Worm (Caenorhabditis elegans) whole organism, L2 larva: ENCODE data around the gene C25E10.16.
A peak's percentile ranks its signal among the peaks of the same experiment; 100 is the strongest.

Experiments used
- ama-1 ChIP-seq: fragments of 150-350 bp; optimal IDR thresholded peaks from 2 replicates; lab custom pipeline; 2018; ENCODE audit warnings: inconsistent platforms
- blmp-1 ChIP-seq: sonication (generic microtip); optimal IDR thresholded peaks from 2 replicates; lab custom pipeline; 2017; ENCODE audit warnings: missing genetic modification characterization, mild to moderate bottlenecking, missing compliant biosample characterization, antibody characterized with exemption, moderate library complexity; ENCODE audit not compliant: insufficient read depth
- elt-3 ChIP-seq: sonication (generic microtip); optimal IDR thresholded peaks from 2 replicates; lab custom pipeline; 2017; ENCODE audit warnings: missing biosample characterization, missing genetic modification characterization
- lin-11 ChIP-seq: fragments of 150-350 bp; sonication (generic microtip); optimal IDR thresholded peaks from 2 replicates; lab custom pipeline; 2014; ENCODE audit warnings: missing biosample characterization, missing genetic modification characterization, inconsistent platforms, mixed read lengths
- lin-13 ChIP-seq: fragments of 150-350 bp; optimal IDR thresholded peaks from 2 replicates; lab custom pipeline; 2014; ENCODE audit warnings: missing biosample characterization, missing genetic modification reagents, missing genetic modification characterization
- lsy-2 ChIP-seq, 2 experiments: fragments of 150-350 bp in 1 of 2; sonication (generic microtip) in 1 of 2; optimal IDR thresholded peaks; 2 replicates each; lab custom pipeline; 2014 to 2017; ENCODE audit warnings: missing biosample characterization in 2 of 2, missing genetic modification characterization in 2 of 2
- nhr-11 ChIP-seq: fragments of 150-350 bp; optimal IDR thresholded peaks from 2 replicates; lab custom pipeline; 2014; ENCODE audit warnings: missing biosample characterization, missing genetic modification characterization
- nhr-237 ChIP-seq: fragments of 150-350 bp; optimal IDR thresholded peaks from 2 replicates; lab custom pipeline; 2014; ENCODE audit warnings: missing biosample characterization, missing genetic modification characterization
- sma-9 ChIP-seq, 2 experiments: fragments of 150-350 bp in 1 of 2; sonication (generic microtip) in 1 of 2; optimal IDR thresholded peaks; 2 replicates each; lab custom pipeline; 2014 to 2016; ENCODE audit warnings: missing genetic modification characterization in 2 of 2, mild to moderate bottlenecking in 1 of 2, missing biosample characterization in 1 of 2, missing compliant biosample characterization in 1 of 2, missing genetic modification reagents in 1 of 2, moderate library complexity in 1 of 2
- ztf-11 ChIP-seq: sonication (generic microtip); optimal IDR thresholded peaks from 2 replicates; lab custom pipeline; 2017; ENCODE audit warnings: missing biosample characterization, missing genetic modification characterization

- TF ChIP-seq lin-13 (GFP tag; lab: Kevin White, UChicago) (no peak), lsy-2 (tag; optimal IDR thresholded peaks at IDR 0.05; lab: Kevin White, UChicago) (no peak), ama-1 (lab: Kevin White, UChicago) (no peak), nhr-237 (tag; lab: Kevin White, UChicago) (no peak), lin-11 (no peak), ztf-11 (tag; lab: Kevin White, UChicago) (no peak), sma-9 (GFP tag; optimal IDR thresholded peaks at IDR 0.05; lab: Kevin White, UChicago) (peak; percentile 25), sma-9 (tag; optimal IDR thresholded peaks at IDR 0.05; lab: Kevin White, UChicago) (no peak), nhr-11 (tag; lab: Kevin White, UChicago) (no peak), elt-3 (no peak), blmp-1 (tag; lab: Kevin White, UChicago) (peak; percentile 61)
Measured at ce11 chrV:9065915-9066314, 6.5 kb upstream of the C25E10.16 start.
